Fruit fly (Drosophila melanogaster) whole organism, embryonic: Measurements from ENCODE around the gene Bet1.

Experiments used
- Ada2b ChIP-seq: fragments of 200-800 bp; sonication (Bioruptor generic); IDR thresholded peaks from 2 replicates; pipeline ENCODE4 v1.3.6; 2022; ENCODE audit warnings: missing biosample characterization, missing genetic modification characterization
- Atf3 ChIP-seq: fragments of 200-800 bp; sonication (Bioruptor generic); optimal IDR thresholded peaks from 3 replicates; lab custom pipeline; 2016; ENCODE audit warnings: missing biosample characterization, missing genetic modification characterization
- Bteb2 ChIP-seq: fragments of 200-800 bp; sonication (Bioruptor generic); optimal IDR thresholded peaks from 2 replicates; lab custom pipeline; 2016; ENCODE audit warnings: missing biosample characterization, missing genetic modification characterization
- CG12236 ChIP-seq: fragments of 200-800 bp; sonication (Bioruptor generic); optimal IDR thresholded peaks from 2 replicates; lab custom pipeline; 2016; ENCODE audit warnings: missing biosample characterization, missing genetic modification characterization
- CG12391 ChIP-seq: fragments of 200-800 bp; sonication (Bioruptor generic); optimal IDR thresholded peaks from 3 replicates; lab custom pipeline; 2018; ENCODE audit warnings: missing biosample characterization, mild to moderate bottlenecking, missing genetic modification characterization, moderate library complexity
- CG14050 ChIP-seq: fragments of 200-800 bp; sonication (Bioruptor generic); IDR thresholded peaks from 3 replicates; pipeline ENCODE4 v1.3.6; 2022; ENCODE audit warnings: missing biosample characterization, missing genetic modification characterization
- CG15514 ChIP-seq: fragments of 200-800 bp; sonication (Bioruptor generic); optimal IDR thresholded peaks from 3 replicates; lab custom pipeline; 2017; ENCODE audit warnings: missing biosample characterization, missing genetic modification characterization, mild to moderate bottlenecking, moderate library complexity, missing genetic modification reagents
- CG1602 ChIP-seq: fragments of 200-800 bp; sonication (Bioruptor generic); optimal IDR thresholded peaks from 3 replicates; lab custom pipeline; 2016; ENCODE audit warnings: missing biosample characterization, missing genetic modification characterization
- CG1603 ChIP-seq: fragments of 200-800 bp; sonication (Bioruptor generic); optimal IDR thresholded peaks from 2 replicates; lab custom pipeline; 2019; ENCODE audit warnings: missing biosample characterization, mild to moderate bottlenecking, missing genetic modification characterization, moderate library complexity
- CG17829 ChIP-seq: fragments of 200-800 bp; optimal IDR thresholded peaks from 2 replicates; lab custom pipeline; 2019; ENCODE audit warnings: missing biosample characterization, mild to moderate bottlenecking, missing genetic modification characterization, moderate library complexity
- CG1832 ChIP-seq: fragments of 200-800 bp; sonication (Bioruptor generic); optimal IDR thresholded peaks from 2 replicates; lab custom pipeline; 2017; ENCODE audit warnings: missing biosample characterization, mild to moderate bottlenecking, missing genetic modification characterization, inconsistent platforms
- CG2120 ChIP-seq: fragments of 200-800 bp; sonication (Bioruptor generic); optimal IDR thresholded peaks from 3 replicates; lab custom pipeline; 2016; ENCODE audit warnings: missing biosample characterization, missing genetic modification characterization
- CG30403 ChIP-seq: fragments of 200-800 bp; sonication (Bioruptor generic); optimal IDR thresholded peaks from 3 replicates; lab custom pipeline; 2016; ENCODE audit warnings: missing biosample characterization, missing genetic modification characterization
- CG32532 ChIP-seq: fragments of 200-800 bp; sonication (Bioruptor generic); IDR thresholded peaks from 2 replicates; pipeline ENCODE4 v1.3.6; 2022; ENCODE audit warnings: missing biosample characterization, missing genetic modification characterization
- CG34376 ChIP-seq: fragments of 200-800 bp; sonication (Bioruptor generic); optimal IDR thresholded peaks from 2 replicates; lab custom pipeline; 2018; ENCODE audit warnings: missing biosample characterization, mild to moderate bottlenecking, missing genetic modification characterization
- CG34422 ChIP-seq: fragments of 200-800 bp; sonication (Bioruptor generic); IDR thresholded peaks from 3 replicates; pipeline ENCODE4 v1.3.6; 2022; ENCODE audit warnings: missing biosample characterization, missing genetic modification characterization
- CG3847 ChIP-seq: fragments of 200-800 bp; sonication (Bioruptor generic); IDR thresholded peaks from 2 replicates; pipeline ENCODE4 v1.3.6; 2022; ENCODE audit warnings: missing biosample characterization, missing genetic modification characterization
- CG4617 ChIP-seq: fragments of 200-800 bp; sonication (Bioruptor generic); optimal IDR thresholded peaks from 3 replicates; lab custom pipeline; 2016; ENCODE audit warnings: missing biosample characterization, missing genetic modification characterization, borderline replicate concordance
- CG6854 ChIP-seq: fragments of 200-800 bp; sonication (Bioruptor generic); optimal IDR thresholded peaks from 3 replicates; lab custom pipeline; 2017; ENCODE audit warnings: missing biosample characterization, mild to moderate bottlenecking, missing genetic modification characterization
- CG7745 ChIP-seq: fragments of 200-800 bp; sonication (Bioruptor generic); optimal IDR thresholded peaks from 2 replicates; lab custom pipeline; 2018; ENCODE audit warnings: missing biosample characterization, mild to moderate bottlenecking, missing genetic modification characterization, moderate library complexity
- CG7987 ChIP-seq: fragments of 200-800 bp; sonication (Bioruptor generic); optimal IDR thresholded peaks from 2 replicates; lab custom pipeline; 2018; ENCODE audit warnings: missing biosample characterization, mild to moderate bottlenecking, missing genetic modification characterization, moderate library complexity
- CkIIα-i1 ChIP-seq: fragments of 200-800 bp; sonication (Bioruptor generic); IDR thresholded peaks from 2 replicates; pipeline ENCODE4 v1.3.6; 2022; ENCODE audit warnings: missing biosample characterization, missing genetic modification characterization
- Dek ChIP-seq: fragments of 200-800 bp; sonication (Bioruptor generic); optimal IDR thresholded peaks from 3 replicates; lab custom pipeline; 2019; ENCODE audit warnings: missing biosample characterization, mild to moderate bottlenecking, missing genetic modification characterization, moderate library complexity
- Dll ChIP-seq: fragments of 200-800 bp; sonication (Bioruptor generic); IDR thresholded peaks from 4 replicates; pipeline ENCODE4 v1.3.6; 2022; ENCODE audit warnings: missing biosample characterization, missing genetic modification characterization; ENCODE audit not compliant: partially characterized antibody
- Doc2 ChIP-seq: fragments of 200-800 bp; sonication (Bioruptor generic); IDR thresholded peaks from 2 replicates; pipeline ENCODE4 v1.3.6; 2022; ENCODE audit warnings: missing biosample characterization, missing genetic modification characterization
- Doc3 ChIP-seq: fragments of 200-800 bp; sonication (Bioruptor generic); IDR thresholded peaks from 3 replicates; pipeline ENCODE4 v1.3.6; 2022; ENCODE audit warnings: missing biosample characterization, missing genetic modification characterization; ENCODE audit not compliant: partially characterized antibody
- Ets97D ChIP-seq: fragments of 200-800 bp; sonication (Bioruptor generic); optimal IDR thresholded peaks from 3 replicates; lab custom pipeline; 2016; ENCODE audit warnings: missing biosample characterization, missing genetic modification characterization
- Hmx ChIP-seq: fragments of 200-800 bp; sonication (Bioruptor generic); optimal IDR thresholded peaks from 2 replicates; lab custom pipeline; 2016; ENCODE audit warnings: missing biosample characterization, missing genetic modification characterization
- MBD-R2 ChIP-seq: fragments of 200-800 bp; sonication (Bioruptor generic); IDR thresholded peaks from 2 replicates; pipeline ENCODE4 v1.3.6; 2022; ENCODE audit warnings: missing biosample characterization, missing genetic modification characterization
- MTF-1 ChIP-seq: fragments of 200-800 bp; sonication (Bioruptor generic); optimal IDR thresholded peaks from 2 replicates; lab custom pipeline; 2018; ENCODE audit warnings: missing biosample characterization, mild to moderate bottlenecking, missing genetic modification characterization, borderline replicate concordance
- Max ChIP-seq: fragments of 200-800 bp; sonication (Bioruptor generic); optimal IDR thresholded peaks from 2 replicates; lab custom pipeline; 2016; ENCODE audit warnings: missing biosample characterization, mild to moderate bottlenecking, missing genetic modification characterization
- Med ChIP-seq: fragments of 200-800 bp; sonication (Bioruptor generic); peaks from one replicate; lab custom pipeline; 2016; ENCODE audit warnings: missing biosample characterization, missing genetic modification characterization, mild to moderate bottlenecking, inconsistent platforms, moderate library complexity
- Mes4 ChIP-seq: fragments of 200-800 bp; sonication (Bioruptor generic); optimal IDR thresholded peaks from 2 replicates; lab custom pipeline; 2016; ENCODE audit warnings: missing biosample characterization, missing genetic modification characterization
- Nf-YA ChIP-seq: fragments of 200-800 bp; sonication (Bioruptor generic); IDR thresholded peaks from 2 replicates; pipeline ENCODE4 v1.3.6; 2022; ENCODE audit warnings: missing biosample characterization, missing genetic modification characterization
- Pdp1 ChIP-seq, 2 experiments: fragments of 200-800 bp; sonication (Bioruptor generic); optimal IDR thresholded peaks; 3 replicates each; lab custom pipeline; 2016; ENCODE audit warnings: missing biosample characterization in 2 of 2, missing genetic modification characterization in 2 of 2, mild to moderate bottlenecking in 1 of 2, moderate library complexity in 1 of 2
- Sin3A ChIP-seq: fragments of >200 bp; optimal IDR thresholded peaks from 2 replicates; lab custom pipeline; 2018
- Ssrp ChIP-seq: fragments of 200-800 bp; sonication (Bioruptor generic); optimal IDR thresholded peaks from 2 replicates; lab custom pipeline; 2018; ENCODE audit warnings: missing biosample characterization, mild to moderate bottlenecking, missing genetic modification characterization, moderate library complexity
- az2 ChIP-seq: fragments of 200-800 bp; sonication (Bioruptor generic); optimal IDR thresholded peaks from 3 replicates; lab custom pipeline; 2016; ENCODE audit warnings: missing biosample characterization, missing genetic modification characterization
- bab2 ChIP-seq: fragments of 200-800 bp; sonication (Bioruptor generic); optimal IDR thresholded peaks from 2 replicates; lab custom pipeline; 2016; ENCODE audit warnings: missing biosample characterization, missing genetic modification characterization
- caup ChIP-seq: fragments of 200-800 bp; sonication (Bioruptor generic); optimal IDR thresholded peaks from 3 replicates; lab custom pipeline; 2017; ENCODE audit warnings: missing biosample characterization, mild to moderate bottlenecking, missing genetic modification characterization, moderate library complexity; ENCODE audit not compliant: severe bottlenecking
- fd102C ChIP-seq: fragments of 200-800 bp; sonication (Bioruptor generic); optimal IDR thresholded peaks from 2 replicates; lab custom pipeline; 2018; ENCODE audit warnings: missing biosample characterization, mild to moderate bottlenecking, missing genetic modification characterization, moderate library complexity
- gem ChIP-seq: fragments of 200-800 bp; sonication (Bioruptor generic); optimal IDR thresholded peaks from 2 replicates; lab custom pipeline; 2019; ENCODE audit warnings: missing biosample characterization, mild to moderate bottlenecking, missing genetic modification characterization, moderate library complexity
- gfzf ChIP-seq: fragments of 200-800 bp; sonication (Bioruptor generic); optimal IDR thresholded peaks from 2 replicates; lab custom pipeline; 2016; ENCODE audit warnings: missing biosample characterization, mild to moderate bottlenecking, missing genetic modification characterization, moderate library complexity
- gt ChIP-seq: fragments of 200-800 bp; sonication (Bioruptor generic); IDR thresholded peaks from 2 replicates; pipeline ENCODE4 v1.3.6; 2022; ENCODE audit warnings: missing biosample characterization, missing genetic modification characterization
- inv ChIP-seq: fragments of 200-800 bp; sonication (Bioruptor generic); IDR thresholded peaks from 2 replicates; pipeline ENCODE4 v1.3.6; 2022; ENCODE audit warnings: missing biosample characterization, missing genetic modification characterization; ENCODE audit not compliant: partially characterized antibody
- mld ChIP-seq: fragments of 200-800 bp; sonication (Bioruptor generic); IDR thresholded peaks from 3 replicates; pipeline ENCODE4 v1.3.6; 2022; ENCODE audit warnings: missing biosample characterization, missing genetic modification characterization; ENCODE audit not compliant: partially characterized antibody
- nom ChIP-seq: fragments of 200-800 bp; sonication (Bioruptor generic); optimal IDR thresholded peaks from 2 replicates; lab custom pipeline; 2017; ENCODE audit warnings: missing biosample characterization, missing genetic modification characterization, mild to moderate bottlenecking, moderate library complexity, missing genetic modification reagents
- sens ChIP-seq: fragments of 200-800 bp; sonication (Bioruptor generic); peaks from one replicate; lab custom pipeline; 2016; ENCODE audit warnings: missing biosample characterization, missing genetic modification characterization
- sob ChIP-seq: fragments of 200-800 bp; sonication (Bioruptor generic); IDR thresholded peaks from 2 replicates; pipeline ENCODE4 v1.3.6; 2022; ENCODE audit warnings: missing biosample characterization, missing genetic modification characterization
- stwl ChIP-seq: fragments of 200-800 bp; sonication (Bioruptor generic); optimal IDR thresholded peaks from 3 replicates; lab custom pipeline; 2018; ENCODE audit warnings: missing biosample characterization, mild to moderate bottlenecking, missing genetic modification characterization, moderate library complexity

The Bet1 gene

dm6 chr3L:19260278-19260803, 853 bp upstream of the Bet1 start, which contains the start of gene nes (continued):
- TF ChIP-seq CG14050 (GFP tag; lab: Robert Waterston, UW) (peak; percentile 18; the same call in 1 of the 3 replicates), gem (tag; lab: Kevin White, UChicago) (peak; percentile 7), MBD-R2 (GFP tag; lab: Robert Waterston, UW) (peak; percentile 54), CG15514 (GFP tag; lab: Kevin White, UChicago) (peak; percentile 2), CG34422 (GFP tag; lab: Robert Waterston, UW) (peak; percentile 8; the same call in 1 of the 3 replicates), CG12391 (tag; lab: Kevin White, UChicago) (peak; percentile 11), CG7745 (tag; lab: Kevin White, UChicago) (no peak), Hmx (GFP tag; lab: Kevin White, UChicago) (no peak), CG1603 (tag; lab: Kevin White, UChicago) (peak; percentile 49), CkIIα-i1 (no peak), Doc3 (GFP tag; lab: Robert Waterston, UW) (0 out of 3 replicates have a peak, but pooled peaks have one; percentile 44), CG6854 (peak; percentile 15), CG3847 (GFP tag; lab: Robert Waterston, UW) (peak; percentile 26), bab2 (peak; percentile 9), CG32532 (GFP tag; lab: Robert Waterston, UW) (peak; percentile 49; the same call in 1 of the 2 replicates), CG1602 (GFP tag; lab: Kevin White, UChicago) (peak; percentile 10), CG17829 (tag; lab: Kevin White, UChicago) (no peak), sob (GFP tag; lab: Robert Waterston, UW) (peak; percentile 46; the same call in 1 of the 2 replicates), CG34376 (GFP tag; lab: Kevin White, UChicago) (peak; percentile 58), Ets97D (GFP tag; lab: Kevin White, UChicago) (peak; percentile 22), Ada2b (GFP tag; lab: Robert Waterston, UW) (0 out of 2 replicates have a peak, but pooled peaks have one; percentile 12), CG2120 (GFP tag; lab: Kevin White, UChicago) (peak; percentile 39), gfzf (GFP tag; lab: Kevin White, UChicago) (peak; percentile 71), nom (GFP tag; lab: Kevin White, UChicago) (peak; percentile 3), Max (peak; percentile 37), stwl (tag; lab: Kevin White, UChicago) (peak; percentile 79), CG4617 (peak; percentile 62), Pdp1 (GFP tag; optimal IDR thresholded peaks at IDR 0.05; lab: Kevin White, UChicago) (peak in 1 of 2 experiments; percentile 96), CG7987 (GFP tag; lab: Kevin White, UChicago) (peak; percentile 40), Atf3 (GFP tag; lab: Kevin White, UChicago) (no peak), Sin3A (lab: Kevin White, UChicago) (peak; percentile 18)

dm6 chr3L:19261720-19262119, 526 bp downstream of the Bet1 start:
- TF ChIP-seq gt (GFP tag; lab: Robert Waterston, UW) = no peak
- no peak for TF ChIP-seq Nf-YA (GFP tag; lab: Robert Waterston, UW)
- peak; percentile 21 for TF ChIP-seq Med
- no peak for TF ChIP-seq inv (GFP tag; lab: Robert Waterston, UW)
- TF ChIP-seq caup (GFP tag; lab: Kevin White, UChicago) = no peak
- no peak for TF ChIP-seq CG12236 (GFP tag; lab: Kevin White, UChicago)
- TF ChIP-seq CG30403 = no peak
- no peak for TF ChIP-seq MTF-1
- no peak for TF ChIP-seq az2 (GFP tag; lab: Kevin White, UChicago)
- no peak for TF ChIP-seq Dll (GFP tag; lab: Robert Waterston, UW)
- peak; percentile 75 for TF ChIP-seq sens
- TF ChIP-seq Mes4 (GFP tag; lab: Kevin White, UChicago) = no peak
- TF ChIP-seq Doc2 (GFP tag; lab: Robert Waterston, UW) = no peak
- TF ChIP-seq Ssrp (tag; lab: Kevin White, UChicago) = no peak
- no peak for TF ChIP-seq mld (GFP tag; lab: Robert Waterston, UW)
- TF ChIP-seq Bteb2 (GFP tag; lab: Kevin White, UChicago) = no peak
- no peak for TF ChIP-seq fd102C (GFP tag; lab: Kevin White, UChicago)
- TF ChIP-seq CG1832 (GFP tag; lab: Kevin White, UChicago) = no peak
- TF ChIP-seq Atf3 (GFP tag; lab: Kevin White, UChicago) = no peak
- no peak for TF ChIP-seq Dek
